Fruit fly (Drosophila melanogaster) whole organism, adult: Measurements from ENCODE around the gene Jhbp7.

Experiments
- CG11617 ChIP-seq: fragments of 200-800 bp; sonication (Bioruptor generic); optimal IDR thresholded peaks from 2 replicates; lab custom pipeline; 2017; ENCODE audit warnings: mild to moderate bottlenecking, missing biosample characterization, missing genetic modification reagents, missing genetic modification characterization
- CG12768 ChIP-seq: fragments of 200-800 bp; sonication (Bioruptor generic); optimal IDR thresholded peaks from 2 replicates; lab custom pipeline; 2017; ENCODE audit warnings: missing biosample characterization, missing genetic modification characterization, mild to moderate bottlenecking, moderate library complexity, missing genetic modification reagents
- CG14711 ChIP-seq: fragments of 200-800 bp; sonication (Bioruptor generic); optimal IDR thresholded peaks from 2 replicates; lab custom pipeline; 2018; ENCODE audit warnings: missing biosample characterization, mild to moderate bottlenecking, missing genetic modification characterization, moderate library complexity
- CG1620 ChIP-seq: fragments of 200-800 bp; sonication (Bioruptor generic); optimal IDR thresholded peaks from 2 replicates; lab custom pipeline; 2016; ENCODE audit warnings: missing biosample characterization, missing genetic modification characterization
- CG33017 ChIP-seq: fragments of 200-800 bp; sonication (Bioruptor generic); optimal IDR thresholded peaks from 2 replicates; lab custom pipeline; 2018; ENCODE audit warnings: missing biosample characterization, mild to moderate bottlenecking, missing genetic modification characterization, moderate library complexity
- CG5204 ChIP-seq: fragments of 200-800 bp; sonication (Bioruptor generic); optimal IDR thresholded peaks from 2 replicates; lab custom pipeline; 2016; ENCODE audit warnings: missing biosample characterization, missing genetic modification characterization
- CG7045 ChIP-seq: fragments of 200-800 bp; sonication (Bioruptor generic); optimal IDR thresholded peaks from 2 replicates; lab custom pipeline; 2017; ENCODE audit warnings: missing biosample characterization, mild to moderate bottlenecking, missing genetic modification characterization
- CG7101 ChIP-seq: fragments of 200-800 bp; sonication (Bioruptor generic); optimal IDR thresholded peaks from 2 replicates; lab custom pipeline; 2018; ENCODE audit warnings: missing biosample characterization, mild to moderate bottlenecking, missing genetic modification characterization, moderate library complexity
- Clk ChIP-seq: fragments of 200-800 bp; sonication (Bioruptor generic); optimal IDR thresholded peaks from 2 replicates; lab custom pipeline; 2017; ENCODE audit warnings: missing biosample characterization, missing genetic modification characterization
- Crg-1 ChIP-seq: fragments of 200-800 bp; sonication (Bioruptor generic); optimal IDR thresholded peaks from 2 replicates; lab custom pipeline; 2016; ENCODE audit warnings: missing biosample characterization, missing genetic modification characterization
- Hr96 ChIP-seq: fragments of 200-800 bp; sonication (Bioruptor generic); optimal IDR thresholded peaks from 2 replicates; lab custom pipeline; 2016; ENCODE audit warnings: missing biosample characterization, missing genetic modification characterization
- Mnt ChIP-seq: fragments of 200-800 bp; sonication (Bioruptor generic); optimal IDR thresholded peaks from 2 replicates; lab custom pipeline; 2016; ENCODE audit warnings: missing biosample characterization, mild to moderate bottlenecking, missing genetic modification characterization
- bab1 ChIP-seq: fragments of 200-800 bp; sonication (Bioruptor generic); optimal IDR thresholded peaks from 3 replicates; lab custom pipeline; 2019; ENCODE audit warnings: missing biosample characterization, mild to moderate bottlenecking, missing genetic modification characterization, moderate library complexity
- cic ChIP-seq: fragments of 200-800 bp; sonication (Bioruptor generic); optimal IDR thresholded peaks from 2 replicates; lab custom pipeline; 2017; ENCODE audit warnings: missing biosample characterization, mild to moderate bottlenecking, missing genetic modification characterization, moderate library complexity
- cnc ChIP-seq, 2 experiments: fragments of >200 bp; optimal IDR thresholded peaks; 2 replicates each; lab custom pipeline; 2017
- kay ChIP-seq: fragments of 200-800 bp; sonication (Bioruptor generic); peaks from one replicate; lab custom pipeline; 2016; ENCODE audit warnings: missing biosample characterization, missing genetic modification characterization, borderline replicate concordance
- ovo ChIP-seq: fragments of 200-800 bp; sonication (Bioruptor generic); optimal IDR thresholded peaks from 2 replicates; lab custom pipeline; 2016; ENCODE audit warnings: missing biosample characterization, missing genetic modification characterization
- pad ChIP-seq: fragments of 200-800 bp; sonication (Bioruptor generic); optimal IDR thresholded peaks from 3 replicates; lab custom pipeline; 2017; ENCODE audit warnings: missing biosample characterization, missing genetic modification characterization, mild to moderate bottlenecking, moderate library complexity, missing genetic modification reagents
- tj ChIP-seq: fragments of 200-800 bp; sonication (Bioruptor generic); optimal IDR thresholded peaks from 3 replicates; lab custom pipeline; 2017; ENCODE audit warnings: missing biosample characterization, mild to moderate bottlenecking, missing genetic modification characterization, moderate library complexity
- toe ChIP-seq: fragments of 200-800 bp; sonication (Bioruptor generic); optimal IDR thresholded peaks from 2 replicates; lab custom pipeline; 2016; ENCODE audit warnings: missing biosample characterization, missing genetic modification characterization

The Jhbp7 gene

dm6 chr3R:25237314-25237713 lies at the start of gene Jhbp7:
Gene Jhbp7, plus strand, starts transcription at chr3R:25237614.
- no peak for TF ChIP-seq toe (GFP tag; lab: Kevin White, UChicago)
- TF ChIP-seq Mnt (GFP tag; lab: Kevin White, UChicago): no peak
- TF ChIP-seq CG7101 (tag; lab: Kevin White, UChicago): no peak
- TF ChIP-seq cic: no peak
- TF ChIP-seq CG14711 (tag; lab: Kevin White, UChicago): no peak
- no peak for TF ChIP-seq CG11617 (GFP tag; lab: Kevin White, UChicago)
- TF ChIP-seq Crg-1 (GFP tag; lab: Kevin White, UChicago): no peak
- no peak for TF ChIP-seq Clk
- no peak for TF ChIP-seq kay
- no peak for TF ChIP-seq cnc (optimal IDR thresholded peaks at IDR 0.05; lab: Kevin White, UChicago)
- no peak for TF ChIP-seq Hr96
- TF ChIP-seq CG33017: no peak
- no peak for TF ChIP-seq ovo (GFP tag; lab: Kevin White, UChicago)

- TF ChIP-seq CG1620: no peak
- no peak for TF ChIP-seq CG12768 (GFP tag; lab: Kevin White, UChicago)
Observed at dm6 chr3R:25188990-25189389, 48.4 kb upstream of the Jhbp7 start.

dm6 chr3R:25193726-25194204 lies 43.6 kb upstream of the Jhbp7 start, which contains the start of gene lobo:
Gene lobo, minus strand, starts transcription at chr3R:25193776.
- no peak for TF ChIP-seq CG7045
- TF ChIP-seq bab1 (GFP tag; lab: Kevin White, UChicago): peak; percentile 50
- peak; percentile 30 for TF ChIP-seq CG33017
- TF ChIP-seq CG11617 (GFP tag; lab: Kevin White, UChicago): peak; percentile 26
- TF ChIP-seq pad: no peak
- TF ChIP-seq Mnt (GFP tag; lab: Kevin White, UChicago): no peak
- TF ChIP-seq cnc (optimal IDR thresholded peaks at IDR 0.05; lab: Kevin White, UChicago): no peak
- TF ChIP-seq CG12768 (GFP tag; lab: Kevin White, UChicago): no peak
- TF ChIP-seq Crg-1 (GFP tag; lab: Kevin White, UChicago): no peak
- TF ChIP-seq CG5204 (GFP tag; lab: Kevin White, UChicago): peak; percentile 39
- no peak for TF ChIP-seq kay
- TF ChIP-seq CG14711 (tag; lab: Kevin White, UChicago): no peak
- peak; percentile 36 for TF ChIP-seq CG7101 (tag; lab: Kevin White, UChicago)
- TF ChIP-seq tj (GFP tag; lab: Kevin White, UChicago): no peak
- TF ChIP-seq CG1620: no peak
- TF ChIP-seq toe (GFP tag; lab: Kevin White, UChicago): peak; percentile 35
- no peak for TF ChIP-seq ovo (GFP tag; lab: Kevin White, UChicago)
- TF ChIP-seq Hr96: peak; percentile 43
- TF ChIP-seq Clk: no peak
- TF ChIP-seq cic: no peak

- TF ChIP-seq CG7045: no peak
- TF ChIP-seq CG7101 (tag; lab: Kevin White, UChicago): no peak
- TF ChIP-seq CG14711 (tag; lab: Kevin White, UChicago): no peak
- TF ChIP-seq bab1 (GFP tag; lab: Kevin White, UChicago): no peak
- TF ChIP-seq CG11617 (GFP tag; lab: Kevin White, UChicago): no peak
- no peak for TF ChIP-seq pad
- TF ChIP-seq ovo (GFP tag; lab: Kevin White, UChicago): no peak
- TF ChIP-seq kay: no peak
- no peak for TF ChIP-seq Clk
- TF ChIP-seq toe (GFP tag; lab: Kevin White, UChicago): no peak
- TF ChIP-seq CG33017: no peak
- no peak for TF ChIP-seq CG5204 (GFP tag; lab: Kevin White, UChicago)
- no peak for TF ChIP-seq tj (GFP tag; lab: Kevin White, UChicago)
Observed at dm6 chr3R:25194723-25195577, 42.5 kb upstream of the Jhbp7 start, which contains the start of gene CG13653. Gene CG13653, plus strand, starts transcription at chr3R:25195527.

- no peak for TF ChIP-seq CG7045
- no peak for TF ChIP-seq CG11617 (GFP tag; lab: Kevin White, UChicago)
- TF ChIP-seq pad: no peak
- TF ChIP-seq Crg-1 (GFP tag; lab: Kevin White, UChicago): no peak
- TF ChIP-seq ovo (GFP tag; lab: Kevin White, UChicago): no peak
- TF ChIP-seq cnc (optimal IDR thresholded peaks at IDR 0.05; lab: Kevin White, UChicago): no peak
- TF ChIP-seq bab1 (GFP tag; lab: Kevin White, UChicago): no peak
- no peak for TF ChIP-seq cic
- TF ChIP-seq CG5204 (GFP tag; lab: Kevin White, UChicago): no peak
- TF ChIP-seq Hr96: no peak
- no peak for TF ChIP-seq CG7101 (tag; lab: Kevin White, UChicago)
Observed at dm6 chr3R:25199321-25199868, 38.0 kb upstream of the Jhbp7 start, which contains the start of gene CG13654. Gene CG13654, plus strand, starts transcription at chr3R:25199818.

dm6 chr3R:25205413-25205977 lies 31.9 kb upstream of the Jhbp7 start:
- no peak for TF ChIP-seq Crg-1 (GFP tag; lab: Kevin White, UChicago)
- no peak for TF ChIP-seq toe (GFP tag; lab: Kevin White, UChicago)
- TF ChIP-seq CG5204 (GFP tag; lab: Kevin White, UChicago): no peak
- no peak for TF ChIP-seq pad
- no peak for TF ChIP-seq CG7101 (tag; lab: Kevin White, UChicago)
- no peak for TF ChIP-seq ovo (GFP tag; lab: Kevin White, UChicago)
- no peak for TF ChIP-seq CG1620
- TF ChIP-seq Hr96: no peak
